Worm (Caenorhabditis elegans): ENCODE data around the gene T10B5.8.

ce11 chrV:1883131-1883530, 41.3 kb downstream of the T10B5.8 start:
- no peak for TF ChIP-seq zag-1 (tag; optimal IDR thresholded peaks at IDR 0.05)
- TF ChIP-seq F49E8.2 (tag; optimal IDR thresholded peaks at IDR 0.05; ENCODE audit: borderline replicate concordance) = no peak
- no peak for TF ChIP-seq unc-62 (GFP tag; optimal IDR thresholded peaks at IDR 0.05 in 1 of 2)
- no peak for TF ChIP-seq unc-62 (tag; optimal IDR thresholded peaks at IDR 0.05)
- TF ChIP-seq rbr-2 (tag; optimal IDR thresholded peaks at IDR 0.05) = no peak
- TF ChIP-seq ceh-20 (GFP tag; IDR thresholded peaks at IDR 0.05) = no peak
- no peak for TF ChIP-seq zip-11 (GFP tag; IDR thresholded peaks at IDR 0.05)
- no peak for TF ChIP-seq unc-39 (tag; optimal IDR thresholded peaks at IDR 0.05)
- TF ChIP-seq pha-4 (GFP tag; IDR thresholded peaks at IDR 0.05) = no peak
- TF ChIP-seq pha-4 (tag; optimal IDR thresholded peaks at IDR 0.05) = no peak
- TF ChIP-seq nhr-76 (tag; optimal IDR thresholded peaks at IDR 0.05) = no peak
- no peak for TF ChIP-seq skn-1 (tag; optimal IDR thresholded peaks at IDR 0.05)
- TF ChIP-seq nhr-48 (tag; optimal IDR thresholded peaks at IDR 0.05) = no peak
